In the genomic region with DNA sequence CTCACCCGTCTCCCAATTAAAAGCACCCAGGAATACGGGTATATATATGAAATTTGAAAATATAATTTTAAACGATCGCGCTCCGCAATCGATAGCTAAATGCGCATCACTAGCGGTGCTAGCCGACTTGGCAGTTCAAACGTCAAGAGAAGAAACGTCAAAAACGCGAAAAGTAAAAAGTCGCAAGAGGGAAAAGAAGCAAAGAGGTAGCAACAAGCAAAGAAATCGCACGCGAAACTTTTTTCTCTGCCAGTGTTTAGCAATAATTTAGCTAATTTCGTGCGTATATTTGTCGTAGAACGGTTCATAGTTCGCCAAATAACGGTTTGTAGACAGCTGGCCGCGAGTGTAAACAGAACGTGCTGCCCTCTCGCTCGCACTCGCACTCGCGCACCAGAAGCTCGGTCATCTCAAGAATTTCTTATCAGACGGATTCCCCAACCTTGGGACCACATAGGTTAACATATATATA, we compare ENCODE assay signal across 1 fruit fly cellular context.
A peak's percentile ranks its signal among the peaks of the same experiment; 100 is the strongest.
TF ChIP-seq lines count a peak whose summit lies in the region.

Gene CG1812 (plus strand): TSS at position 163 of the 472 bp plus-strand sequence.

TF ChIP-seq in whole organism, embryonic, 481 proteins besides CTCF, POLR2A, EP300 and RAD21 (continued from another document and continues in another):
- TF ChIP-seq stwl (tag; optimal IDR thresholded peaks at IDR 0.05; lab: Kevin White, UChicago) (peak; percentile 5), CG14050 (GFP tag; IDR thresholded peaks at IDR 0.05; lab: Robert Waterston, UW) (no peak; the same call in 2 of the 3 replicates), CG3281 (GFP tag; optimal IDR thresholded peaks at IDR 0.05; lab: Kevin White, UChicago) (peak; percentile 52), Adf1 (GFP tag; IDR thresholded peaks at IDR 0.05; lab: Robert Waterston, UW) (no peak), wek (GFP tag; optimal IDR thresholded peaks at IDR 0.05; lab: Kevin White, UChicago) (peak; percentile 11), CG12391 (tag; optimal IDR thresholded peaks at IDR 0.05; lab: Kevin White, UChicago) (peak; percentile 40), vnd (GFP tag; IDR thresholded peaks at IDR 0.05; lab: Robert Waterston, UW; ENCODE audit: partially characterized antibody) (no peak), CG14965 (GFP tag; optimal IDR thresholded peaks at IDR 0.05; lab: Kevin White, UChicago; ENCODE audit: borderline replicate concordance) (no peak), sisA (GFP tag; IDR thresholded peaks at IDR 0.05; lab: Robert Waterston, UW) (peak; percentile 49), CG12659 (GFP tag; optimal IDR thresholded peaks at IDR 0.05; lab: Kevin White, UChicago) (peak; percentile 30), CG17612 (GFP tag; IDR thresholded peaks at IDR 0.05; lab: Robert Waterston, UW) (no peak), Dbx (GFP tag; IDR thresholded peaks at IDR 0.05; lab: Robert Waterston, UW) (0 out of 3 replicates have a peak, but pooled peaks have one; percentile 10), caup (GFP tag; optimal IDR thresholded peaks at IDR 0.05; lab: Kevin White, UChicago; ENCODE audit: severe bottlenecking) (peak; percentile 35), ind (GFP tag; optimal IDR thresholded peaks at IDR 0.05; lab: Kevin White, UChicago) (peak; percentile 27), CG8290 (GFP tag; optimal IDR thresholded peaks at IDR 0.05; lab: Kevin White, UChicago) (no peak), CG8290 (tag; optimal IDR thresholded peaks at IDR 0.05; lab: Kevin White, UChicago) (peak in 1 of 2 experiments; percentile 66), ac (GFP tag; optimal IDR thresholded peaks at IDR 0.05; lab: Kevin White, UChicago) (no peak), CG18011 (GFP tag; optimal IDR thresholded peaks at IDR 0.05; lab: Kevin White, UChicago) (peak; percentile 22), CG34422 (GFP tag; IDR thresholded peaks at IDR 0.05; lab: Robert Waterston, UW) (peak; percentile 73; the same call in 2 of the 3 replicates), CG11093 (GFP tag; IDR thresholded peaks at IDR 0.05; lab: Robert Waterston, UW) (no peak), PHDP (tag; optimal IDR thresholded peaks at IDR 0.05; lab: Kevin White, UChicago) (peak; percentile 34), Trl (optimal IDR thresholded peaks at IDR 0.05; lab: Kevin White, UChicago) (no peak), Trl (GFP tag; optimal IDR thresholded peaks at IDR 0.05; lab: Kevin White, UChicago) (no peak), CkIIα-i1 (GFP tag; IDR thresholded peaks at IDR 0.05; lab: Robert Waterston, UW) (no peak), Dek (tag; optimal IDR thresholded peaks at IDR 0.05; lab: Kevin White, UChicago) (no peak), mld (GFP tag; IDR thresholded peaks at IDR 0.05; lab: Robert Waterston, UW; ENCODE audit: partially characterized antibody) (no peak), nmo (GFP tag; optimal IDR thresholded peaks at IDR 0.05; lab: Kevin White, UChicago) (peak; percentile 45), HLH3B (GFP tag; IDR thresholded peaks at IDR 0.05; lab: Robert Waterston, UW) (peak; percentile 44), CG17829 (tag; optimal IDR thresholded peaks at IDR 0.05; lab: Kevin White, UChicago) (peak; percentile 28), Fer1 (GFP tag; optimal IDR thresholded peaks at IDR 0.05; lab: Kevin White, UChicago) (peak; percentile 53), chn (GFP tag; optimal IDR thresholded peaks at IDR 0.05; lab: Kevin White, UChicago) (peak; percentile 27), Sox102F (GFP tag; optimal IDR thresholded peaks at IDR 0.05; lab: Kevin White, UChicago) (peak; percentile 37), Hr39 (optimal IDR thresholded peaks at IDR 0.05; lab: Kevin White, UChicago) (no peak), CG8924 (tag; optimal IDR thresholded peaks at IDR 0.05; lab: Kevin White, UChicago) (no peak), CHES-1-like (GFP tag; optimal IDR thresholded peaks at IDR 0.05; lab: Kevin White, UChicago) (peak; percentile 20), CG10321 (GFP tag; IDR thresholded peaks at IDR 0.05; lab: Robert Waterston, UW) (peak; percentile 30; the same call in 1 of the 2 replicates), zen2 (GFP tag; IDR thresholded peaks at IDR 0.05; lab: Robert Waterston, UW; ENCODE audit: partially characterized antibody) (no peak), CG11696 (GFP tag; IDR thresholded peaks at IDR 0.05; lab: Robert Waterston, UW) (peak; percentile 98), Med (GFP tag; lab: Kevin White, UChicago) (peak; percentile 91), B-H1 (GFP tag; IDR thresholded peaks at IDR 0.05; lab: Robert Waterston, UW) (no peak), vfl (GFP tag; optimal IDR thresholded peaks at IDR 0.05; lab: Kevin White, UChicago) (peak; percentile 17), CG8281 (tag; optimal IDR thresholded peaks at IDR 0.05; lab: Kevin White, UChicago) (no peak), CG16813 (GFP tag; IDR thresholded peaks at IDR 0.05; lab: Robert Waterston, UW; ENCODE audit: partially characterized antibody) (0 out of 3 replicates have a peak, but pooled peaks have one; percentile 6), Atf6 (GFP tag; IDR thresholded peaks at IDR 0.05; lab: Robert Waterston, UW) (peak; percentile 72), CG12236 (GFP tag; optimal IDR thresholded peaks at IDR 0.05; lab: Kevin White, UChicago) (no peak), CG3847 (GFP tag; IDR thresholded peaks at IDR 0.05; lab: Robert Waterston, UW) (peak; percentile 42), BtbVII (GFP tag; optimal IDR thresholded peaks at IDR 0.05; lab: Kevin White, UChicago) (peak; percentile 5), Dp (GFP tag; optimal IDR thresholded peaks at IDR 0.05; lab: Kevin White, UChicago) (peak; percentile 36), CG12769 (tag; optimal IDR thresholded peaks at IDR 0.05; lab: Kevin White, UChicago) (peak; percentile 58), Poxn (GFP tag; IDR thresholded peaks at IDR 0.05; lab: Robert Waterston, UW) (no peak), CG15696 (tag; optimal IDR thresholded peaks at IDR 0.05; lab: Kevin White, UChicago) (no peak), Dref (GFP tag; IDR thresholded peaks at IDR 0.05; lab: Robert Waterston, UW) (peak; percentile 40), CG10366 (GFP tag; IDR thresholded peaks at IDR 0.05; lab: Robert Waterston, UW) (peak; percentile 47), CG4617 (GFP tag; optimal IDR thresholded peaks at IDR 0.05; lab: Kevin White, UChicago; ENCODE audit: borderline replicate concordance) (peak; percentile 83), CG6689 (GFP tag; IDR thresholded peaks at IDR 0.05; lab: Robert Waterston, UW) (peak; percentile 50), CG10462 (GFP tag; optimal IDR thresholded peaks at IDR 0.05; lab: Kevin White, UChicago) (no peak), zfh1 (GFP tag; IDR thresholded peaks at IDR 0.05; lab: Robert Waterston, UW) (peak; percentile 59; the same call in 2 of the 3 replicates), Rx (GFP tag; IDR thresholded peaks at IDR 0.05; lab: Robert Waterston, UW) (peak; percentile 34; the same call in 1 of the 2 replicates), bbx (GFP tag; IDR thresholded peaks at IDR 0.05; lab: Robert Waterston, UW; ENCODE audit: partially characterized antibody) (no peak), Dfd (GFP tag; optimal IDR thresholded peaks at IDR 0.05; lab: Kevin White, UChicago) (no peak), CrebB (tag; optimal IDR thresholded peaks at IDR 0.05; lab: Kevin White, UChicago) (peak; percentile 38), CG34376 (GFP tag; optimal IDR thresholded peaks at IDR 0.05; lab: Kevin White, UChicago) (peak; percentile 36), HmgD (GFP tag; optimal IDR thresholded peaks at IDR 0.05; lab: Kevin White, UChicago) (peak; percentile 2), usp (GFP tag; optimal IDR thresholded peaks at IDR 0.05; lab: Kevin White, UChicago) (no peak), sd (tag; optimal IDR thresholded peaks at IDR 0.05; lab: Kevin White, UChicago) (peak; percentile 96), Meics (GFP tag; optimal IDR thresholded peaks at IDR 0.05; lab: Kevin White, UChicago) (peak; percentile 27), sr (GFP tag; IDR thresholded peaks at IDR 0.05; lab: Robert Waterston, UW) (0 out of 3 replicates have a peak, but pooled peaks have one; percentile 27), Ets65A (GFP tag; lab: Kevin White, UChicago) (peak; percentile 81), nerfin-2 (GFP tag; IDR thresholded peaks at IDR 0.05; lab: Robert Waterston, UW; ENCODE audit: partially characterized antibody) (no peak), cad (GFP tag; optimal IDR thresholded peaks at IDR 0.05; lab: Kevin White, UChicago) (no peak), amos (GFP tag; IDR thresholded peaks at IDR 0.05; lab: Robert Waterston, UW; ENCODE audit: partially characterized antibody) (0 out of 2 replicates have a peak, but pooled peaks have one; percentile 7), Hr78 (GFP tag; optimal IDR thresholded peaks at IDR 0.05; lab: Kevin White, UChicago) (peak in 1 of 2 experiments; percentile 28), az2 (GFP tag; optimal IDR thresholded peaks at IDR 0.05; lab: Kevin White, UChicago) (peak; percentile 9), gfzf (GFP tag; optimal IDR thresholded peaks at IDR 0.05; lab: Kevin White, UChicago) (peak; percentile 1), CG15011 (GFP tag; optimal IDR thresholded peaks at IDR 0.05; lab: Kevin White, UChicago) (no peak), Elba2 (GFP tag; optimal IDR thresholded peaks at IDR 0.05; lab: Kevin White, UChicago) (no peak), CG7928 (GFP tag; optimal IDR thresholded peaks at IDR 0.05; lab: Kevin White, UChicago) (no peak), kay (GFP tag; optimal IDR thresholded peaks at IDR 0.05; lab: Kevin White, UChicago) (peak; percentile 47), sens-2 (GFP tag; IDR thresholded peaks at IDR 0.05; lab: Robert Waterston, UW) (0 out of 2 replicates have a peak, but pooled peaks have one; percentile 16), CG1233 (GFP tag; optimal IDR thresholded peaks at IDR 0.05; lab: Kevin White, UChicago) (no peak), Sry-β (GFP tag; optimal IDR thresholded peaks at IDR 0.05; lab: Kevin White, UChicago) (peak; percentile 92), Hey (tag; optimal IDR thresholded peaks at IDR 0.05; lab: Kevin White, UChicago) (no peak), CG4820 (GFP tag; optimal IDR thresholded peaks at IDR 0.05; lab: Kevin White, UChicago) (no peak), tna (GFP tag; IDR thresholded peaks at IDR 0.05; lab: Robert Waterston, UW; ENCODE audit: partially characterized antibody) (no peak), H15 (GFP tag; IDR thresholded peaks at IDR 0.05; lab: Robert Waterston, UW) (peak; percentile 23; the same call in 1 of the 3 replicates), disco-r (GFP tag; optimal IDR thresholded peaks at IDR 0.05; lab: Kevin White, UChicago) (peak; percentile 0), Myb (GFP tag; optimal IDR thresholded peaks at IDR 0.05; lab: Kevin White, UChicago) (peak; percentile 30), Drgx (GFP tag; IDR thresholded peaks at IDR 0.05; lab: Robert Waterston, UW) (peak; percentile 73), CG16815 (GFP tag; optimal IDR thresholded peaks at IDR 0.05; lab: Kevin White, UChicago) (no peak), Dip2 (GFP tag; IDR thresholded peaks at IDR 0.05; lab: Robert Waterston, UW) (no peak), tup (GFP tag; optimal IDR thresholded peaks at IDR 0.05; lab: Kevin White, UChicago) (no peak), gem (tag; optimal IDR thresholded peaks at IDR 0.05; lab: Kevin White, UChicago) (peak; percentile 51), Nf-YA (GFP tag; IDR thresholded peaks at IDR 0.05; lab: Robert Waterston, UW) (peak; percentile 68), CG15269 (tag; optimal IDR thresholded peaks at IDR 0.05; lab: Kevin White, UChicago) (peak; percentile 37), CG10979 (tag; optimal IDR thresholded peaks at IDR 0.05; lab: Kevin White, UChicago) (peak; percentile 18), CG13624 (GFP tag; optimal IDR thresholded peaks at IDR 0.05; lab: Kevin White, UChicago) (peak; percentile 15), CG6175 (GFP tag; IDR thresholded peaks at IDR 0.05; lab: Robert Waterston, UW) (0 out of 3 replicates have a peak, but pooled peaks have one; percentile 16), klu (GFP tag; IDR thresholded peaks at IDR 0.05; lab: Robert Waterston, UW) (no peak), ap (GFP tag; IDR thresholded peaks at IDR 0.05; lab: Robert Waterston, UW) (0 out of 2 replicates have a peak, but pooled peaks have one; percentile 13), NFAT (GFP tag; IDR thresholded peaks at IDR 0.05; lab: Robert Waterston, UW) (0 out of 2 replicates have a peak, but pooled peaks have one; percentile 26), CG1603 (tag; optimal IDR thresholded peaks at IDR 0.05; lab: Kevin White, UChicago) (peak; percentile 56), hkb (optimal IDR thresholded peaks at IDR 0.05; lab: Kevin White, UChicago) (no peak), hkb (GFP tag; IDR thresholded peaks at IDR 0.05; lab: Robert Waterston, UW) (peak; percentile 65), esg (GFP tag; conservative IDR thresholded peaks at IDR 0.05; lab: Robert Waterston, UW) (peak; percentile 29; the same call in 1 of the 2 replicates), Ptx1 (GFP tag; IDR thresholded peaks at IDR 0.05; lab: Robert Waterston, UW) (peak; percentile 52; the same call in 1 of the 2 replicates), Xrp1 (GFP tag; IDR thresholded peaks at IDR 0.05; lab: Robert Waterston, UW) (peak; percentile 60; the same call in 1 of the 2 replicates), ewg (GFP tag; optimal IDR thresholded peaks at IDR 0.05; lab: Kevin White, UChicago) (peak; percentile 13), lmd (GFP tag; IDR thresholded peaks at IDR 0.05; lab: Robert Waterston, UW) (0 out of 2 replicates have a peak, but pooled peaks have one; percentile 19), Nf-YC (tag; optimal IDR thresholded peaks at IDR 0.05; lab: Kevin White, UChicago) (peak; percentile 18), gcm (GFP tag; optimal IDR thresholded peaks at IDR 0.05; lab: Kevin White, UChicago) (no peak), CG15514 (GFP tag; optimal IDR thresholded peaks at IDR 0.05; lab: Kevin White, UChicago) (peak; percentile 60), CG14860 (GFP tag; IDR thresholded peaks at IDR 0.05; lab: Robert Waterston, UW; ENCODE audit: partially characterized antibody) (no peak), sima (GFP tag; optimal IDR thresholded peaks at IDR 0.05; lab: Kevin White, UChicago) (no peak), CG13775 (GFP tag; optimal IDR thresholded peaks at IDR 0.05; lab: Kevin White, UChicago) (peak; percentile 39), row (GFP tag; IDR thresholded peaks at IDR 0.05; lab: Robert Waterston, UW) (peak; percentile 78), CG9727 (GFP tag; optimal IDR thresholded peaks at IDR 0.05; lab: Kevin White, UChicago) (peak; percentile 13), Mrtf (GFP tag; IDR thresholded peaks at IDR 0.05; lab: Robert Waterston, UW) (peak; percentile 21; the same call in 1 of the 3 replicates), CG2116 (GFP tag; optimal IDR thresholded peaks at IDR 0.05; lab: Kevin White, UChicago) (peak; percentile 13), gt (GFP tag; IDR thresholded peaks at IDR 0.05; lab: Robert Waterston, UW) (no peak), ken (GFP tag; IDR thresholded peaks at IDR 0.05; lab: Robert Waterston, UW) (peak; percentile 55; the same call in 1 of the 3 replicates), CG2875 (GFP tag; optimal IDR thresholded peaks at IDR 0.05; lab: Kevin White, UChicago) (peak; percentile 35)
